Worm (Caenorhabditis elegans): ENCODE results near the gene ZK262.9.

- no peak for TF ChIP-seq zag-1 (tag; optimal IDR thresholded peaks at IDR 0.05)
- TF ChIP-seq ceh-8 (GFP tag; optimal IDR thresholded peaks at IDR 0.05): no peak
- no peak for TF ChIP-seq skn-1 (tag; optimal IDR thresholded peaks at IDR 0.05)
- TF ChIP-seq lir-3 (tag; optimal IDR thresholded peaks at IDR 0.05; ENCODE audit: poor library complexity): no peak
- no peak for TF ChIP-seq dsc-1 (tag; optimal IDR thresholded peaks at IDR 0.05)
- no peak for TF ChIP-seq egl-13 (tag; optimal IDR thresholded peaks at IDR 0.05)
- TF ChIP-seq F16B12.6 (tag; optimal IDR thresholded peaks at IDR 0.05): no peak
- no peak for TF ChIP-seq nhr-76 (tag; optimal IDR thresholded peaks at IDR 0.05)
- TF ChIP-seq nhr-28 (tag; optimal IDR thresholded peaks at IDR 0.05): no peak
- TF ChIP-seq ztf-4 (tag; optimal IDR thresholded peaks at IDR 0.05): no peak
- TF ChIP-seq dpl-1 (GFP tag; optimal IDR thresholded peaks at IDR 0.05): no peak
- no peak for TF ChIP-seq egl-27 (tag; optimal IDR thresholded peaks at IDR 0.05)
These were observed 21.7 kb downstream of the ZK262.9 start, which contains the start of gene ZK228.3 for ce11 chrV:18461200-18461728.

All from whole organism, L1 larva.